Fruit fly (Drosophila melanogaster) whole organism, embryonic: ENCODE results near the gene PpD6.

ENCODE experiments used
- Asciz ChIP-seq: fragments of 200-800 bp; sonication (Bioruptor generic); optimal IDR thresholded peaks from 2 replicates; lab custom pipeline; 2017; ENCODE audit warnings: missing biosample characterization, mild to moderate bottlenecking, missing genetic modification characterization, missing genetic modification reagents
- Awh ChIP-seq: fragments of 200-800 bp; sonication (Bioruptor generic); IDR thresholded peaks from 2 replicates; pipeline ENCODE4, ENCODE4 v1.3.6; 2022; ENCODE audit warnings: missing biosample characterization, missing genetic modification characterization
- Blimp-1 ChIP-seq: fragments of 200-800 bp; sonication (Bioruptor generic); optimal IDR thresholded peaks from 3 replicates; lab custom pipeline; 2018; ENCODE audit warnings: missing biosample characterization, missing genetic modification characterization, mild to moderate bottlenecking, moderate library complexity, missing genetic modification reagents
- CG11093 ChIP-seq: fragments of 200-800 bp; sonication (Bioruptor generic); IDR thresholded peaks from 3 replicates; pipeline ENCODE4 v1.3.6; 2022; ENCODE audit warnings: missing biosample characterization, missing genetic modification characterization
- CG11504 ChIP-seq: fragments of 200-800 bp; sonication (Bioruptor generic); optimal IDR thresholded peaks from 3 replicates; lab custom pipeline; 2019; ENCODE audit warnings: missing biosample characterization, mild to moderate bottlenecking, missing genetic modification characterization, moderate library complexity
- CG11560 ChIP-seq: fragments of 200-800 bp; sonication (Bioruptor generic); IDR thresholded peaks from 3 replicates; pipeline ENCODE4 v1.3.6; 2022; ENCODE audit warnings: missing biosample characterization, missing genetic modification characterization
- CG12769 ChIP-seq: fragments of 200-800 bp; sonication (Bioruptor generic); optimal IDR thresholded peaks from 2 replicates; lab custom pipeline; 2019; ENCODE audit warnings: missing biosample characterization, mild to moderate bottlenecking, missing genetic modification characterization, moderate library complexity
- CG14860 ChIP-seq: fragments of 200-800 bp; sonication (Bioruptor generic); IDR thresholded peaks from 3 replicates; pipeline ENCODE4 v1.3.6; 2022; ENCODE audit warnings: missing biosample characterization, missing genetic modification characterization; ENCODE audit not compliant: partially characterized antibody
- CG1647 ChIP-seq: fragments of 200-800 bp; sonication (Bioruptor generic); optimal IDR thresholded peaks from 3 replicates; lab custom pipeline; 2016; ENCODE audit warnings: missing biosample characterization, missing genetic modification characterization
- CG18011 ChIP-seq: fragments of 200-800 bp; sonication (Bioruptor generic); optimal IDR thresholded peaks from 2 replicates; lab custom pipeline; 2017; ENCODE audit warnings: missing biosample characterization, missing genetic modification characterization, mild to moderate bottlenecking, moderate library complexity, missing genotype
- CG1832 ChIP-seq: fragments of 200-800 bp; sonication (Bioruptor generic); optimal IDR thresholded peaks from 2 replicates; lab custom pipeline; 2017; ENCODE audit warnings: missing biosample characterization, mild to moderate bottlenecking, missing genetic modification characterization, inconsistent platforms
- CG18599 ChIP-seq: fragments of 200-800 bp; sonication (Bioruptor generic); optimal IDR thresholded peaks from 3 replicates; lab custom pipeline; 2017; ENCODE audit warnings: missing biosample characterization, missing genetic modification characterization, mild to moderate bottlenecking, moderate library complexity, missing genetic modification reagents
- CG2120 ChIP-seq: fragments of 200-800 bp; sonication (Bioruptor generic); optimal IDR thresholded peaks from 3 replicates; lab custom pipeline; 2016; ENCODE audit warnings: missing biosample characterization, missing genetic modification characterization
- CG3281 ChIP-seq: fragments of 200-800 bp; sonication (Bioruptor generic); optimal IDR thresholded peaks from 3 replicates; lab custom pipeline; 2017; ENCODE audit warnings: missing biosample characterization, mild to moderate bottlenecking, missing genetic modification characterization
- CG6254 ChIP-seq: fragments of 200-800 bp; sonication (Bioruptor generic); optimal IDR thresholded peaks from 3 replicates; lab custom pipeline; 2017; ENCODE audit warnings: mild to moderate bottlenecking, missing biosample characterization, missing genetic modification reagents, missing genetic modification characterization
- CG7786 ChIP-seq: fragments of 200-800 bp; sonication (Bioruptor generic); optimal IDR thresholded peaks from 2 replicates; lab custom pipeline; 2016; ENCODE audit warnings: missing biosample characterization, missing genetic modification characterization
- CG9437 ChIP-seq: fragments of 200-800 bp; sonication (Bioruptor generic); optimal IDR thresholded peaks from 2 replicates; lab custom pipeline; 2018; ENCODE audit warnings: missing biosample characterization, mild to moderate bottlenecking, missing genetic modification characterization
- CG9727 ChIP-seq: fragments of 200-800 bp; sonication (Bioruptor generic); optimal IDR thresholded peaks from 3 replicates; lab custom pipeline; 2017; ENCODE audit warnings: missing biosample characterization, mild to moderate bottlenecking, missing genetic modification characterization
- CTCF ChIP-seq: fragments of 200-800 bp; sonication (Bioruptor generic); optimal IDR thresholded peaks from 2 replicates; lab custom pipeline; 2017; ENCODE audit warnings: missing biosample characterization, mild to moderate bottlenecking, missing genetic modification characterization, moderate library complexity
- D19B ChIP-seq: fragments of 200-800 bp; sonication (Bioruptor generic); optimal IDR thresholded peaks from 2 replicates; lab custom pipeline; 2017; ENCODE audit warnings: missing biosample characterization, mild to moderate bottlenecking, missing genetic modification characterization
- Dbx ChIP-seq: fragments of 200-800 bp; sonication (Bioruptor generic); IDR thresholded peaks from 3 replicates; pipeline ENCODE4 v1.3.6; 2022; ENCODE audit warnings: missing biosample characterization, missing genetic modification characterization
- Dip3 ChIP-seq: fragments of 200-800 bp; sonication (Bioruptor generic); optimal IDR thresholded peaks from 3 replicates; lab custom pipeline; 2016; ENCODE audit warnings: missing biosample characterization, missing genetic modification characterization
- Hr78 ChIP-seq, 2 experiments: fragments of 200-800 bp in 1 of 2; fragments of >200 bp in 1 of 2; sonication (Bioruptor generic) in 1 of 2; optimal IDR thresholded peaks; 2 replicates each; lab custom pipeline; 2017 to 2019; ENCODE audit warnings: missing biosample characterization in 2 of 2, missing genetic modification characterization in 2 of 2, mild to moderate bottlenecking in 1 of 2, moderate library complexity in 1 of 2
- MBD-R2 ChIP-seq: fragments of 200-800 bp; sonication (Bioruptor generic); IDR thresholded peaks from 2 replicates; pipeline ENCODE4 v1.3.6; 2022; ENCODE audit warnings: missing biosample characterization, missing genetic modification characterization
- Med ChIP-seq: fragments of 200-800 bp; sonication (Bioruptor generic); peaks from one replicate; lab custom pipeline; 2016; ENCODE audit warnings: missing biosample characterization, missing genetic modification characterization, mild to moderate bottlenecking, inconsistent platforms, moderate library complexity
- NK7.1 ChIP-seq: fragments of 200-800 bp; sonication (Bioruptor generic); optimal IDR thresholded peaks from 3 replicates; lab custom pipeline; 2016; ENCODE audit warnings: missing biosample characterization, missing genetic modification characterization
- PHDP ChIP-seq: fragments of 200-800 bp; sonication (Bioruptor generic); optimal IDR thresholded peaks from 3 replicates; lab custom pipeline; 2018; ENCODE audit warnings: missing biosample characterization, mild to moderate bottlenecking, missing genetic modification characterization, moderate library complexity
- Pdp1 ChIP-seq, 2 experiments: fragments of 200-800 bp; sonication (Bioruptor generic); optimal IDR thresholded peaks; 3 replicates each; lab custom pipeline; 2016; ENCODE audit warnings: missing biosample characterization in 2 of 2, missing genetic modification characterization in 2 of 2, mild to moderate bottlenecking in 1 of 2, moderate library complexity in 1 of 2
- Ssrp ChIP-seq: fragments of 200-800 bp; sonication (Bioruptor generic); optimal IDR thresholded peaks from 2 replicates; lab custom pipeline; 2018; ENCODE audit warnings: missing biosample characterization, mild to moderate bottlenecking, missing genetic modification characterization, moderate library complexity
- TFAM ChIP-seq: fragments of 200-800 bp; sonication (Bioruptor generic); optimal IDR thresholded peaks from 2 replicates; lab custom pipeline; 2017; ENCODE audit warnings: missing biosample characterization, missing genetic modification characterization, inconsistent platforms
- Trl ChIP-seq, 3 experiments: fragments of >200 bp in 2 of 3; fragments of 200-800 bp in 1 of 3; sonication (Bioruptor generic) in 1 of 3; optimal IDR thresholded peaks; 2 replicates in 1 of 3; 3 replicates in 2 of 3; lab custom pipeline; 2016 to 2017; ENCODE audit warnings: missing biosample characterization in 1 of 3, missing genetic modification characterization in 1 of 3
- Vsx1 ChIP-seq: fragments of 200-800 bp; sonication (Bioruptor generic); optimal IDR thresholded peaks from 2 replicates; lab custom pipeline; 2017; ENCODE audit warnings: missing biosample characterization, mild to moderate bottlenecking, missing genetic modification characterization, missing genetic modification reagents
- amos ChIP-seq: fragments of 200-800 bp; sonication (Bioruptor generic); IDR thresholded peaks from 2 replicates; pipeline ENCODE4 v1.3.6; 2022; ENCODE audit warnings: missing biosample characterization, missing genetic modification characterization; ENCODE audit not compliant: partially characterized antibody
- ash1 ChIP-seq: fragments of 200-800 bp; sonication (Bioruptor generic); optimal IDR thresholded peaks from 2 replicates; lab custom pipeline; 2018; ENCODE audit warnings: missing biosample characterization, mild to moderate bottlenecking, missing genetic modification characterization
- ci ChIP-seq: fragments of 200-800 bp; sonication (Bioruptor generic); IDR thresholded peaks from 3 replicates; pipeline ENCODE4 v1.3.6; 2022; ENCODE audit warnings: missing biosample characterization, missing genetic modification characterization
- dan ChIP-seq: fragments of 200-800 bp; sonication (Bioruptor generic); IDR thresholded peaks from 2 replicates; pipeline ENCODE4 v1.3.6; 2022; ENCODE audit warnings: missing biosample characterization, missing genetic modification characterization
- gce ChIP-seq: fragments of 200-800 bp; sonication (Bioruptor generic); IDR thresholded peaks from 3 replicates; pipeline ENCODE4 v1.3.6; 2022; ENCODE audit warnings: missing biosample characterization, missing genetic modification characterization
- hth ChIP-seq: fragments of >200 bp; optimal IDR thresholded peaks from 2 replicates; lab custom pipeline; 2017; ENCODE audit warnings: inconsistent platforms
- ind ChIP-seq: fragments of 200-800 bp; sonication (Bioruptor generic); optimal IDR thresholded peaks from 3 replicates; lab custom pipeline; 2016; ENCODE audit warnings: missing biosample characterization, missing genetic modification characterization
- oc ChIP-seq: fragments of 200-800 bp; sonication (Bioruptor generic); optimal IDR thresholded peaks from 2 replicates; lab custom pipeline; 2018; ENCODE audit warnings: missing biosample characterization, mild to moderate bottlenecking, missing genetic modification characterization, moderate library complexity
- pan ChIP-seq, 4 experiments: fragments of >200 bp in 3 of 4; fragments of 200-800 bp in 1 of 4; sonication (Bioruptor generic) in 1 of 4; optimal IDR thresholded peaks in 3 of 4; IDR thresholded peaks in 1 of 4; 2 replicates each; pipeline versions ENCODE4 v1.3.6 to Lab custom; 2017 to 2022; ENCODE audit warnings: missing biosample characterization in 2 of 4, missing genetic modification characterization in 2 of 4, mixed read lengths in 1 of 4
- pita ChIP-seq: fragments of 200-800 bp; sonication (Bioruptor generic); optimal IDR thresholded peaks from 2 replicates; lab custom pipeline; 2017; ENCODE audit warnings: missing biosample characterization, mild to moderate bottlenecking, missing genetic modification characterization
- sima ChIP-seq: fragments of 200-800 bp; sonication (Bioruptor generic); optimal IDR thresholded peaks from 2 replicates; lab custom pipeline; 2016; ENCODE audit warnings: missing biosample characterization, missing genetic modification characterization
- slp2 ChIP-seq: fragments of 200-800 bp; sonication (Bioruptor generic); optimal IDR thresholded peaks from 2 replicates; lab custom pipeline; 2016; ENCODE audit warnings: missing biosample characterization, missing genetic modification characterization
- so ChIP-seq: fragments of 200-800 bp; sonication (Bioruptor generic); IDR thresholded peaks from 3 replicates; pipeline ENCODE4 v1.3.6; 2022; ENCODE audit warnings: missing biosample characterization, missing genetic modification characterization
- sug ChIP-seq: fragments of 200-800 bp; optimal IDR thresholded peaks from 2 replicates; lab custom pipeline; 2019; ENCODE audit warnings: missing biosample characterization, mild to moderate bottlenecking, missing genetic modification characterization, moderate library complexity
- vvl ChIP-seq: fragments of 200-800 bp; sonication (Bioruptor generic); IDR thresholded peaks from 2 replicates; pipeline ENCODE4 v1.3.6; 2022; ENCODE audit warnings: missing biosample characterization, missing genetic modification characterization
- yki ChIP-seq: fragments of >200 bp; optimal IDR thresholded peaks from 3 replicates; lab custom pipeline; 2018

PpD6 gene

DNA sequence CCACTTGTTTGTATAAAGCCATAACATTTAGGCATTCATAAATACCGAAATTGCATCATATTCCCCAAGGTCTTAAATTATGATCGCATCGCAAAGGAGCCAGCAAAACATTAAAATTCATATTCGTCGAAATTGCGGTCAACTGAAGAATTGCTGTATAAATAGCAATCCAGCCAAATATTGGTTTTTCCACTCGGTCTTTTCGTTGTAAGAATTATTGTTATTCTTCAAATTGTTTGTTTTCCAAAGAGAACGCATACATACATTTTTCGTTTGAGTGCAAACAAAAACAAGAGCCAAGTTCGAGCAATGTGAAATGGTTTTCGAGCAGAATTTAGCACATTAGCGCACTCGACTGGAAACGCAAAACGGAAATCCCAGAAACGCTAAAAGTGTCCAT lies 5.4 kb downstream of the PpD6 start (continued):
- TF ChIP-seq sug (tag; lab: Kevin White, UChicago) (no peak), dan (GFP tag; lab: Robert Waterston, UW) (no peak), CG14860 (GFP tag; lab: Robert Waterston, UW) (no peak), Dip3 (GFP tag; lab: Kevin White, UChicago) (no peak), ind (no peak), amos (GFP tag; lab: Robert Waterston, UW) (no peak), TFAM (GFP tag; lab: Kevin White, UChicago) (no peak)

DNA sequence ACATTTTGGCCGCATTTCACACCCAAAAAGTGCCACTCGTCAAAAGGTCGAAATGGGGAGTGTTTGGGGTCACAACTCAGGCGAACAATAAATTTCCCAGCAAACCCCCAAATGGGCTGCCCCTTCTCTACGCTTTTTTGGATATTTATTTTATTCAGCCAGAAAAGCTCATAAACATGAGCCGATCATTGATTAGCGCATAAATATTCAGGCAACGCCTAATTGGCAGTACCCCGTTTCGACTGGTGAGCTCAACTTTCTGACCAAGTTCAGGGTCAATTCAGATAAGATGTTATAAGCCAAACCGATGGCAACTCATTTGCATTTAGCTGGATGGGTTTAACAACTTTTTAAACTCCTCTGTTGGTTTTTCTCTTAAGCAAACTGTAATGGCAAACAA lies 10.1 kb downstream of the PpD6 start:
- TF ChIP-seq CG12769 (tag; lab: Kevin White, UChicago) (peak; percentile 60), vvl (GFP tag; lab: Robert Waterston, UW) (peak; percentile 62), hth (lab: Kevin White, UChicago) (no peak), Trl (optimal IDR thresholded peaks at IDR 0.05; lab: Kevin White, UChicago) (no peak), Trl (GFP tag; optimal IDR thresholded peaks at IDR 0.05; lab: Kevin White, UChicago) (no peak), CG18011 (no peak), CG1832 (GFP tag; lab: Kevin White, UChicago) (no peak), Hr78 (GFP tag; optimal IDR thresholded peaks at IDR 0.05; lab: Kevin White, UChicago) (peak in 1 of 2 experiments; percentile 12), CG7786 (GFP tag; lab: Kevin White, UChicago) (no peak), oc (peak; percentile 40), so (0 out of 3 replicates have a peak, but pooled peaks have one; percentile 13), Med (GFP tag; lab: Kevin White, UChicago) (peak; percentile 49), pita (GFP tag; lab: Kevin White, UChicago) (no peak), Awh (GFP tag; lab: Robert Waterston, UW) (peak; percentile 81), Dbx (GFP tag; lab: Robert Waterston, UW) (0 out of 3 replicates have a peak, but pooled peaks have one; percentile 8)

DNA sequence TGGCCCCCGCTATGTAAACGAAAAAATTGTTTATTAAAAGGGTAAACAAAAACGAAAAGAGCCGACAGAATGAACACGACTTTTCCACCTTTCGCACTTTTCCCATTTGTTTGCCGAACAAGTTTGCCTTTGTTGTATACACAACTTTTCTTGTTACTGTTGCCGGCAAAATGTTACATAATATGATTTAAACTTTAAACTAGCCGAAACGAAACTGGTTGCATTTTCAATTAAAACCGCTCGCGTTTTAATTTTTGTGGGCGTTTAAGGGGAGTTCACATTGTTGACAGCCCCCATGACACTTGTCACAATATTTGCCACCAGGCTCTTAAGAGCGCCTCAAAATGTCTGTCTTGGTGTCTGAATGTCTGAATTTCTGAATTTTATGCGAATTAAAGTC lies 11.3 kb downstream of the PpD6 start:
- no peak for TF ChIP-seq Blimp-1 (GFP tag; lab: Kevin White, UChicago)
- no peak for TF ChIP-seq CG11504 (tag; lab: Kevin White, UChicago)
- TF ChIP-seq yki (lab: Kevin White, UChicago), result no peak
- TF ChIP-seq CG9437 (GFP tag; lab: Kevin White, UChicago), result no peak
- peak; percentile 52; the same call in 2 of the 3 replicates for TF ChIP-seq ci
- TF ChIP-seq Vsx1 (GFP tag; lab: Kevin White, UChicago), result peak; percentile 6
- no peak for TF ChIP-seq CG18599 (GFP tag; lab: Kevin White, UChicago)
- TF ChIP-seq CG1647 (GFP tag; lab: Kevin White, UChicago), result no peak
- TF ChIP-seq Ssrp (tag; lab: Kevin White, UChicago), result no peak
- no peak for TF ChIP-seq CG11560
- TF ChIP-seq Pdp1 (GFP tag; optimal IDR thresholded peaks at IDR 0.05; lab: Kevin White, UChicago), result peak in 1 of 2 experiments; percentile 90
- no peak for TF ChIP-seq CG1832 (GFP tag; lab: Kevin White, UChicago)
- no peak for TF ChIP-seq gce
- no peak for TF ChIP-seq pan (optimal IDR thresholded peaks at IDR 0.05; lab: Kevin White, UChicago)
- no peak for TF ChIP-seq pan (GFP tag; optimal IDR thresholded peaks at IDR 0.05 in 1 of 2, IDR thresholded peaks at IDR 0.05 in 1 of 2)
- no peak for TF ChIP-seq sima (GFP tag; lab: Kevin White, UChicago)
- no peak for TF ChIP-seq D19B
- peak; percentile 1 for TF ChIP-seq CG3281 (GFP tag; lab: Kevin White, UChicago)
- peak; percentile 5 for TF ChIP-seq PHDP (tag; lab: Kevin White, UChicago)
- TF ChIP-seq MBD-R2 (GFP tag; lab: Robert Waterston, UW), result no peak
- no peak for TF ChIP-seq CG9727 (GFP tag; lab: Kevin White, UChicago)
- TF ChIP-seq CG11093 (GFP tag; lab: Robert Waterston, UW), result no peak
- TF ChIP-seq Asciz (GFP tag; lab: Kevin White, UChicago), result peak; percentile 10
- no peak for TF ChIP-seq slp2 (GFP tag; lab: Kevin White, UChicago)
- TF ChIP-seq CG2120, result no peak
- TF ChIP-seq CG6254, result no peak
- TF ChIP-seq ash1 (GFP tag; lab: Kevin White, UChicago), result no peak
- TF ChIP-seq CTCF (GFP tag; lab: Kevin White, UChicago), result no peak
- TF ChIP-seq NK7.1 (GFP tag; lab: Kevin White, UChicago), result no peak
